Worm (Caenorhabditis elegans) whole organism, mixed stage, embryonic: ENCODE data around the gene nlp-2.

Experiments used
- blmp-1 ChIP-seq: fragments of 150-350 bp; optimal IDR thresholded peaks from 2 replicates; lab custom pipeline; 2014; ENCODE audit warnings: missing biosample characterization, missing genetic modification characterization
- ham-2 ChIP-seq: fragments of 200-800 bp; sonication (Bioruptor generic); optimal IDR thresholded peaks from 2 replicates; lab custom pipeline; 2018; ENCODE audit warnings: mild to moderate bottlenecking, missing genetic modification characterization, missing compliant biosample characterization
- lin-13 ChIP-seq: fragments of 150-350 bp; optimal IDR thresholded peaks from 2 replicates; lab custom pipeline; 2014; ENCODE audit warnings: missing biosample characterization, missing genetic modification characterization
- mep-1 ChIP-seq: fragments of 150-350 bp; optimal IDR thresholded peaks from 2 replicates; lab custom pipeline; 2017; ENCODE audit warnings: missing biosample characterization, missing genetic modification reagents, missing genetic modification characterization, inconsistent platforms
- nhr-12 ChIP-seq: fragments of 150-350 bp; optimal IDR thresholded peaks from 2 replicates; lab custom pipeline; 2014; ENCODE audit warnings: missing biosample characterization, missing genetic modification characterization
- nhr-237 ChIP-seq: fragments of 150-350 bp; optimal IDR thresholded peaks from 2 replicates; lab custom pipeline; 2014; ENCODE audit warnings: missing biosample characterization, missing genetic modification characterization
- snpc-4 ChIP-seq: fragments of 150-350 bp; optimal IDR thresholded peaks from 2 replicates; lab custom pipeline; 2014; ENCODE audit warnings: missing biosample characterization, missing genetic modification characterization
- unc-39 ChIP-seq: fragments of 150-350 bp; optimal IDR thresholded peaks from 2 replicates; lab custom pipeline; 2014; ENCODE audit warnings: missing biosample characterization, missing genetic modification characterization
- unc-62 ChIP-seq: fragments of 150-350 bp; optimal IDR thresholded peaks from 2 replicates; lab custom pipeline; 2014; ENCODE audit warnings: missing biosample characterization, missing genetic modification reagents, missing genetic modification characterization
- ztf-11 ChIP-seq: fragments of 150-350 bp; optimal IDR thresholded peaks from 2 replicates; lab custom pipeline; 2014; ENCODE audit warnings: missing biosample characterization, missing genetic modification characterization

- TF ChIP-seq blmp-1 (tag; lab: Kevin White, UChicago) (no peak), unc-62 (no peak), snpc-4 (no peak), nhr-237 (no peak), lin-13 (no peak), ztf-11 (tag; lab: Kevin White, UChicago) (no peak), unc-39 (tag; lab: Kevin White, UChicago) (no peak), nhr-12 (no peak), ham-2 (GFP tag; lab: Kevin White, UChicago) (no peak), mep-1 (tag; lab: Kevin White, UChicago) (no peak)
Observed at ce11 chrX:2301821-2302220, 42.7 kb downstream of the nlp-2 start.
